Fruit fly (Drosophila melanogaster): ENCODE results near the gene beat-Vc.

Gene beat-Vc

dm6 chr3R:12699620-12700378 lies 83.2 kb downstream of the beat-Vc start:
- TF ChIP-seq EcR (GFP tag; optimal IDR thresholded peaks at IDR 0.05) (no peak), fd96Ca (GFP tag; IDR thresholded peaks at IDR 0.05) (no peak), CG8301 (tag; optimal IDR thresholded peaks at IDR 0.05) (no peak), CG32121 (GFP tag; IDR thresholded peaks at IDR 0.05) (no peak), CG12605 (GFP tag; IDR thresholded peaks at IDR 0.05) (no peak), D1 (tag; optimal IDR thresholded peaks at IDR 0.05) (no peak), CG17806 (tag; optimal IDR thresholded peaks at IDR 0.05) (no peak), Snoo (tag; optimal IDR thresholded peaks at IDR 0.05) (no peak), CG14655 (GFP tag; optimal IDR thresholded peaks at IDR 0.05) (no peak), rn (GFP tag; IDR thresholded peaks at IDR 0.05) (no peak), CG8159 (tag; optimal IDR thresholded peaks at IDR 0.05) (no peak), Pif1A (GFP tag; optimal IDR thresholded peaks at IDR 0.05) (no peak), CG4496 (GFP tag; IDR thresholded peaks at IDR 0.05) (no peak), Pif1B (GFP tag; optimal IDR thresholded peaks at IDR 0.05) (no peak), Ets98B (GFP tag; IDR thresholded peaks at IDR 0.05) (no peak), CG10348 (GFP tag; IDR thresholded peaks at IDR 0.05) (no peak), CG13204 (GFP tag; optimal IDR thresholded peaks at IDR 0.05) (no peak)

dm6 chr3R:12698363-12698762 lies 84.7 kb downstream of the beat-Vc start:
- no peak for TF ChIP-seq CG4496 (GFP tag; IDR thresholded peaks at IDR 0.05)
- no peak for TF ChIP-seq CG13204 (GFP tag; optimal IDR thresholded peaks at IDR 0.05)
- no peak for TF ChIP-seq D1 (tag; optimal IDR thresholded peaks at IDR 0.05)
- no peak for TF ChIP-seq Snoo (tag; optimal IDR thresholded peaks at IDR 0.05)
- no peak for TF ChIP-seq CG15710 (tag; optimal IDR thresholded peaks at IDR 0.05)
- TF ChIP-seq EcR (GFP tag; optimal IDR thresholded peaks at IDR 0.05): no peak
- no peak for TF ChIP-seq Pif1A (GFP tag; optimal IDR thresholded peaks at IDR 0.05)
- TF ChIP-seq CG32121 (GFP tag; IDR thresholded peaks at IDR 0.05): no peak
- no peak for TF ChIP-seq CG17806 (tag; optimal IDR thresholded peaks at IDR 0.05)
- no peak for TF ChIP-seq Ets98B (GFP tag; IDR thresholded peaks at IDR 0.05)

dm6 chr3R:12697571-12698039 lies 85.4 kb downstream of the beat-Vc start:
- 0 out of 3 replicates have a peak, but pooled peaks have one; percentile 34 for TF ChIP-seq CG4496 (GFP tag; IDR thresholded peaks at IDR 0.05)
- TF ChIP-seq CG9948 (tag; optimal IDR thresholded peaks at IDR 0.05): no peak

dm6 chr3R:12697022-12697421 lies 86.0 kb downstream of the beat-Vc start, which contains the start of gene Past1:
Gene Past1 (plus strand): TSS chr3R:12697322.
- no peak for TF ChIP-seq Ets98B (GFP tag; IDR thresholded peaks at IDR 0.05)
- TF ChIP-seq CG8159 (tag; optimal IDR thresholded peaks at IDR 0.05): no peak
- TF ChIP-seq CG10348 (GFP tag; IDR thresholded peaks at IDR 0.05): no peak
- TF ChIP-seq CG14655 (GFP tag; optimal IDR thresholded peaks at IDR 0.05): no peak
- TF ChIP-seq CG12605 (GFP tag; IDR thresholded peaks at IDR 0.05): no peak
- no peak for TF ChIP-seq EcR (GFP tag; optimal IDR thresholded peaks at IDR 0.05)
- no peak for TF ChIP-seq CG17806 (tag; optimal IDR thresholded peaks at IDR 0.05)
